Fruit fly (Drosophila melanogaster): ENCODE results near the gene CG12288.

DNA sequence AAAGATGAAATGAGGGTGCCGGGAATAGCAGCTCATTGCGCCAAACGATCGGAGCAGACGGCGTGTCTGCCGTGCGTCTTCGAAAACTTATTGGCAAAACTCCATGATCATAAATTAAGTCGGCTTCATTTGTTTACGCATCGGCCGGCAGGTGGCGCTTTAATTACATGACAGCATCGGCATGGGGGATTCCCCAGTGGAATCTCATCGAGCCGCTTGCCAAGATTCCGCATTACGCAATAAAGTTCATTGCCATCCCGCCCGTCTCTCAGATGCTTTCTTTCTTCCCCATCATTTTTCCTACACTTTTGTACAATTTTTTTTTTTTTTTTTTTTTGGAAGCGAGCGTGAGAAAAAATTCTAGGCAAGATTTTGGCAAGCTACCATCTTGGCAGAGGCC is 25.5 kb downstream of the CG12288 start:
- no peak for TF ChIP-seq CG14655 (GFP tag; optimal IDR thresholded peaks at IDR 0.05)
- TF ChIP-seq Pif1B (GFP tag; optimal IDR thresholded peaks at IDR 0.05): no peak
- TF ChIP-seq Pif1A (GFP tag; optimal IDR thresholded peaks at IDR 0.05): no peak
- TF ChIP-seq CG17806 (tag; optimal IDR thresholded peaks at IDR 0.05): no peak
- TF ChIP-seq EcR (GFP tag; optimal IDR thresholded peaks at IDR 0.05): no peak
- TF ChIP-seq CG10348 (GFP tag; IDR thresholded peaks at IDR 0.05): no peak
- no peak for TF ChIP-seq CG13204 (GFP tag; optimal IDR thresholded peaks at IDR 0.05)
- TF ChIP-seq CG34367 (tag; optimal IDR thresholded peaks at IDR 0.05): no peak
- no peak for TF ChIP-seq CG8301 (tag; optimal IDR thresholded peaks at IDR 0.05)
